Worm (Caenorhabditis elegans): ENCODE results near the gene mec-18.

Gene mec-18

DNA sequence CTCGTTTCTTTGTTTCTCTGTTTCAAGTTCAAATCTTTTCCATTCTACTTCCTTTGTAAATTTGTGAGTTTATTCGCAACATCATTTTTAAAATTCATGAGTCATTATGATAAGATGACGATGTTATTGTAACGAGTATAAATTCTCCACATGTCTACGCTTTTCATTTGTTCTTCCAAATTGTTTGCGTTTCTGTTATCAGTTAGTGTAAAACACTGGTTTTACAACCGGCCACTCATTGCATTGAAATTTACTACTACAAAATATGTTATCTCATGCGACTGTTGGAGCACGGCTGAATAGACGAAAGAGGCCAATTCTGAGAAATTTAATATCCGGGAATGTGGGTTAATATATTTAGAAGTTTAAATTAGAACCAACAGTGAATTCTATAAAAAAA, 8.4 kb upstream of the mec-18 start, which contains the start of gene C52B9.19:
TSS of gene C52B9.19 (plus strand) at position 176 of the 400 bp plus-strand sequence.
- TF ChIP-seq F13C5.2 (tag; optimal IDR thresholded peaks at IDR 0.05) (no peak), scrt-1 (GFP tag; IDR thresholded peaks at IDR 0.05) (no peak), hnd-1 (tag; optimal IDR thresholded peaks at IDR 0.05) (no peak), ceh-13 (GFP tag; optimal IDR thresholded peaks at IDR 0.05) (no peak), hmbx-1 (tag; optimal IDR thresholded peaks at IDR 0.05) (no peak), ceh-36 (tag; optimal IDR thresholded peaks at IDR 0.05) (no peak)

DNA sequence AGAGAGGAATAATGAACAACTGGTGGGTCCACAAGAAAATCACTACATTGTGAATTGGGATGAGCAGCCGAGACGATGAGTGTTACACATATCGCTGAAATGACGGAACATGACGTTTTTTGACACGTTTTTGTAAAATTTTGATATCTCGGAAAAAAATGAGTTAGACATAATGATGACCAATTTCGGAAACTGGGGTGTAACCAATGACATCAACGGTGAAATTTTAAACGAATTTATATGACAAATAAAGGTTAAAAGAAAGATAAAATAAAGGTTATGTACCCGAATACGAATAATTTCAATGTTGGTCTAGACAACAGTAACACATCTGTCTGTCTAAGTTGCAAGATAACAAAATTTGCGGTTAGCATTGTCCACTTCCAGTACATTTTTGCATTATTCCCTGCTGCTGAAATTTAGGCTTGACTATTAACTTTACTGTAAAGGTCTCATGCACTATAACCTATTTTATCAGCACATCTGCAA, 5.3 kb upstream of the mec-18 start, which contains the start of the genes twk-28 and ets-9:
TSS of gene twk-28 (minus strand) at position 51 of the 489 bp plus-strand sequence.
TSS of gene ets-9 (plus strand) at position 410 of the 489 bp plus-strand sequence.
- no peak for TF ChIP-seq B0310.2 (tag; optimal IDR thresholded peaks at IDR 0.05)
- no peak for TF ChIP-seq ceh-36 (tag; optimal IDR thresholded peaks at IDR 0.05)
- TF ChIP-seq sea-1 (GFP tag; conservative IDR thresholded peaks at IDR 0.05), result no peak
- no peak for TF ChIP-seq ama-1 (optimal IDR thresholded peaks at IDR 0.05)
- TF ChIP-seq hmbx-1 (tag; optimal IDR thresholded peaks at IDR 0.05), result no peak
- no peak for TF ChIP-seq flt-1 (GFP tag; IDR thresholded peaks at IDR 0.05)
- no peak for TF ChIP-seq hnd-1 (tag; optimal IDR thresholded peaks at IDR 0.05)
- no peak for TF ChIP-seq tbx-11 (GFP tag; IDR thresholded peaks at IDR 0.05)

DNA sequence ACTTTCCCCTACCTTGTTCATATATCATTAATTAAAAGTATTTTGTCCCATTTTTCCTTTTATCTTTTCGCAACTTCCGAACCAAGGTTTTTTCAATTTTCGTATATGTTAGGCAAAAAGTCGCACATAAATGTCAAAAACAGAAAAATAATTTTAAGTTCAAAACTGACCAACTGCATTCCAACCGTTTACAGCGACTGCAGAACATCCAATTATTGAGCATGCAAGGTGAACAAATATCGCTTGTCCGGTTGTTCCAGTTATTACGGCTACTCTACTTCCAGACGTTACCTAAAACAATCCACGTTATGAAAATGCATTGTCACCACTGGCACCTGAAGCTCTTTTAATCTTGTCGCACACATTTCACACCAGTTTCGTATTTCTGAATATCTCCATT, 402 bp downstream of the mec-18 start, which contains the start of gene C52B9.10:
TSS of gene C52B9.10 (plus strand) at position 301 of the 400 bp plus-strand sequence.
- TF ChIP-seq hmbx-1 (tag; optimal IDR thresholded peaks at IDR 0.05) (no peak), B0310.2 (tag; optimal IDR thresholded peaks at IDR 0.05) (no peak), ama-1 (optimal IDR thresholded peaks at IDR 0.05) (no peak), tra-4 (tag; optimal IDR thresholded peaks at IDR 0.05) (no peak), ceh-13 (GFP tag; optimal IDR thresholded peaks at IDR 0.05) (no peak), scrt-1 (GFP tag; IDR thresholded peaks at IDR 0.05) (no peak), hmg-4 (GFP tag; optimal IDR thresholded peaks at IDR 0.05) (no peak), tbx-11 (GFP tag; IDR thresholded peaks at IDR 0.05) (no peak)

DNA sequence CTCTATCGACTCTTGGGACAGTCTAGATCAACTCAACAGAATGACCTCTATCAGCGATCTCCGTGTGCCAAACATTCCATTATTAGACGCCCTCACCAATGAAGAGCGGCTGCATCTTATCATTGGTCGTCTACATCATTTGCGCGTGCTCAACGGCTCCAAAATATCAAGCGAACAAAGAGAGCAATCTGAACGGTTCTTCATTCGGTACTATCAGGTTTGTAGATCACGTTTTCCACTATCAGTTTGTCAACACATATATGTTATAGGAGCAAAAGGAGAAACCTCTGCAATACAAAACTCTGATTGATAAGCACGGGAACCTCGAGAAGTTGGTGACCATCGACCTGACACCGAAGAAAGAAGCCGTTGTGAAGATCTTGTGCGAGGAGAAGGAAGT, 5.6 kb downstream of the mec-18 start:
- TF ChIP-seq aly-1 (tag; optimal IDR thresholded peaks at IDR 0.05) (no peak), sea-1 (GFP tag; conservative IDR thresholded peaks at IDR 0.05) (no peak), ets-7 (tag; optimal IDR thresholded peaks at IDR 0.05) (no peak), ama-1 (optimal IDR thresholded peaks at IDR 0.05) (no peak), scrt-1 (GFP tag; IDR thresholded peaks at IDR 0.05) (no peak), tbx-11 (GFP tag; IDR thresholded peaks at IDR 0.05) (no peak), B0310.2 (tag; optimal IDR thresholded peaks at IDR 0.05) (no peak), tra-4 (tag; optimal IDR thresholded peaks at IDR 0.05) (no peak), ceh-36 (tag; optimal IDR thresholded peaks at IDR 0.05) (no peak), F13C5.2 (tag; optimal IDR thresholded peaks at IDR 0.05) (no peak), hmg-4 (GFP tag; optimal IDR thresholded peaks at IDR 0.05) (no peak), tbx-37 (GFP tag; conservative IDR thresholded peaks at IDR 0.05) (no peak)

DNA sequence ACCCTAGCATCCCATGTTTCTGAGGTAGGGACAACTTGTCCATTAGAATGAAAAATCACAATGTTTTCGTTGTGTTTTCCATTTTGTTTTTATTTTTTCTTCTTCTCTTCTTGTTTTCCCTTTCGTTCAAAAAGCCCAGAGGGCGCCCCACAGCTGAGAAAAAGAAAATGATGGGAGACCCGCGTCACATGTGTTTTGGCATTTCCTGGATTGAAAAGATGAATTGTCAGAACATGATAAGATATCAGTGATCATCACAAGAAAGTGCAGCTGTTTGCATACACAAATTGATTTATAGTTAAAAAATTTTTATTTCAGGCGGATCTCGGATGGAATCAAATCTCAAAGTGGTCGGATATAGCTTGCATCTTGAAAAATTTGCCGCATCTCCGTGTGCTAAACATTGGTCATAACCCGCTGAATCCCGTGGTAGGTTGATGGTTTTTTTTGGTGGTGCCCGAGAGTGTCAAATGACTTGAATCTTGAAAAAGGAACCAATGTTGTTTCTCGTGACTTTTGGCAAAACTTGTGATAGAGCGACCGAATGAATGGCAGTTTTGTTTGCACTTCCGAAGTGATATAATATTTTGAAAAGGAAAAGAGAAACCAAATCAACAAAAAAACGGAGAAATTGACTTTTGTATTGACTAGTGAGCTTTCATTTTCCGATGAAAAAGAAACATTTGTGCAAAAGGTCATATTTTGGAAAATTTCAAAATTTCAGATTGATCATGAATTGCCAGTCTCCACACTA, 7.7 kb downstream of the mec-18 start:
- TF ChIP-seq hmg-4 (GFP tag; optimal IDR thresholded peaks at IDR 0.05), result no peak
- TF ChIP-seq aly-1 (tag; optimal IDR thresholded peaks at IDR 0.05), result no peak
- no peak for TF ChIP-seq hnd-1 (tag; optimal IDR thresholded peaks at IDR 0.05)
- no peak for TF ChIP-seq ets-7 (tag; optimal IDR thresholded peaks at IDR 0.05)
- no peak for TF ChIP-seq tbx-37 (GFP tag; conservative IDR thresholded peaks at IDR 0.05)
- no peak for TF ChIP-seq tbx-11 (GFP tag; IDR thresholded peaks at IDR 0.05)
- TF ChIP-seq hmbx-1 (tag; optimal IDR thresholded peaks at IDR 0.05), result no peak
- no peak for TF ChIP-seq ceh-36 (tag; optimal IDR thresholded peaks at IDR 0.05)
- TF ChIP-seq F13C5.2 (tag; optimal IDR thresholded peaks at IDR 0.05), result no peak
- TF ChIP-seq sea-1 (GFP tag; conservative IDR thresholded peaks at IDR 0.05), result no peak
- no peak for TF ChIP-seq flt-1 (GFP tag; IDR thresholded peaks at IDR 0.05)
- TF ChIP-seq ceh-13 (GFP tag; optimal IDR thresholded peaks at IDR 0.05), result no peak
- no peak for TF ChIP-seq B0310.2 (tag; optimal IDR thresholded peaks at IDR 0.05)
- no peak for TF ChIP-seq tra-4 (tag; optimal IDR thresholded peaks at IDR 0.05)
- no peak for TF ChIP-seq pes-1 (GFP tag; IDR thresholded peaks at IDR 0.05)
- no peak for TF ChIP-seq ama-1 (optimal IDR thresholded peaks at IDR 0.05)
- no peak for TF ChIP-seq scrt-1 (GFP tag; IDR thresholded peaks at IDR 0.05)

DNA sequence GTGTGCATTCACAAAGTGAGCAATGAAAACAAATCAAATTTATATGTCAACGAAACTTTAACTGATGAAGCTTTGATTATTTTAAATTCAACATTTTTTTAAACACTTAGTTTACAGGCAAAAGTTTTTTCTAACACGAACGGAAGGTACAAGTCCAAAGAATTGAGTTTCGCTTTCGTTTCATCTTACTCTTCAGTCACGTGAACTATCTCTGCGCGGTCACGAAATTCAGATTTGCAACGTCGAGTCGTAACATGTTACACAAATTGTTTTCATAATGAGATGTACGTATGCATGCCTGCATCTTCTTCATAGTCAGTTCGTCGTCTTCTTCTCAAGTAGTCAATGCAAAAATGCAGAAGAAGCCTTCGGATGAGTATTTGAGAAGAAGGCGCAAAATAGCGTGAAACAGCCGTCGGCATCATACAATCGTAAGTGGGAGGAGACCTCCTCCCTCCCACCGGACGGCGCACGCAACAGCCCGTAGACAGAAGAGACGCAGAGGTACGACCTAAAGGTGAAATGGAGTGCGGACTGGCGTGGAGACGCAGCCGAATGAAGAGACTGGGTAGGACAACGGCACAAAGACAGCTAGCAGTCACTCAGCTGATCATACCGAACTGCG, 8.6 kb downstream of the mec-18 start, which contains the start of gene coel-1:
TSS of gene coel-1 (plus strand) at position 381 of the 625 bp plus-strand sequence.
- TF ChIP-seq hnd-1 (tag; optimal IDR thresholded peaks at IDR 0.05), result no peak
- no peak for TF ChIP-seq ets-7 (tag; optimal IDR thresholded peaks at IDR 0.05)
- peak; percentile 77 for TF ChIP-seq hmg-4 (GFP tag; optimal IDR thresholded peaks at IDR 0.05)
- TF ChIP-seq tbx-37 (GFP tag; conservative IDR thresholded peaks at IDR 0.05), result no peak
- TF ChIP-seq ama-1 (optimal IDR thresholded peaks at IDR 0.05), result no peak
- TF ChIP-seq F13C5.2 (tag; optimal IDR thresholded peaks at IDR 0.05), result no peak
- TF ChIP-seq ceh-36 (tag; optimal IDR thresholded peaks at IDR 0.05), result no peak
- no peak for TF ChIP-seq ceh-13 (GFP tag; optimal IDR thresholded peaks at IDR 0.05)
- TF ChIP-seq tra-4 (tag; optimal IDR thresholded peaks at IDR 0.05), result no peak
- peak; percentile 4 for TF ChIP-seq aly-1 (tag; optimal IDR thresholded peaks at IDR 0.05)
- TF ChIP-seq B0310.2 (tag; optimal IDR thresholded peaks at IDR 0.05), result no peak
- no peak for TF ChIP-seq flt-1 (GFP tag; IDR thresholded peaks at IDR 0.05)
- TF ChIP-seq scrt-1 (GFP tag; IDR thresholded peaks at IDR 0.05), result no peak
- no peak for TF ChIP-seq hmbx-1 (tag; optimal IDR thresholded peaks at IDR 0.05)
- no peak for TF ChIP-seq sea-1 (GFP tag; conservative IDR thresholded peaks at IDR 0.05)

DNA sequence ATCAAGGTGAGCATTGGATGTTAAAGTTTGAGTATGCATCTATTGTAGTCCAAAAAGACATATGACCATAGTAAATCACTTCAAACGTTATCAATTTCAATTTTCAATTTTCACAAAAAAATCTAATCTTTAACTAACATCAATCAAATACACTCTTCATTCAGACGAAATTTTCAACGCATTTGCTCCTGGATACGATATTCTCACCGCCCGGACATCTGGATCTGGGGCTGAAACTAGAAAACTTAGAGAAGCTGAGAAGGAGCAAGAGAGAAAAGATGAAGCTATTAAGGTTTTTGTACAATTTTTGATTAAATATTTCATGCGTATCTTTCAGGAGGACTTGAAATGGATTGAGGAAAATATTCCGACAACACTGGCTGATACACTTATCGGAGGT, 10.2 kb downstream of the mec-18 start:
- TF ChIP-seq scrt-1 (GFP tag; IDR thresholded peaks at IDR 0.05) (no peak), flt-1 (GFP tag; IDR thresholded peaks at IDR 0.05) (no peak), aly-1 (tag; optimal IDR thresholded peaks at IDR 0.05) (no peak), hmg-4 (GFP tag; optimal IDR thresholded peaks at IDR 0.05) (no peak), ceh-36 (tag; optimal IDR thresholded peaks at IDR 0.05) (no peak), B0310.2 (tag; optimal IDR thresholded peaks at IDR 0.05) (no peak), pes-1 (GFP tag; IDR thresholded peaks at IDR 0.05) (no peak), hmbx-1 (tag; optimal IDR thresholded peaks at IDR 0.05) (no peak), ets-7 (tag; optimal IDR thresholded peaks at IDR 0.05) (no peak)
